Fruit fly (Drosophila melanogaster) whole organism, prepupa: ENCODE results near the gene ara.

Experiments used
- Blimp-1 ChIP-seq: fragments of 200-800 bp; sonication (Bioruptor generic); optimal IDR thresholded peaks from 3 replicates; lab custom pipeline; 2017; ENCODE audit warnings: missing biosample characterization, missing genetic modification characterization, mild to moderate bottlenecking, moderate library complexity, missing genetic modification reagents
- CG10631 ChIP-seq: fragments of 200-800 bp; sonication (Bioruptor generic); optimal IDR thresholded peaks from 2 replicates; lab custom pipeline; 2016; ENCODE audit warnings: missing biosample characterization, missing genetic modification characterization
- CG11294 ChIP-seq: fragments of 200-800 bp; sonication (Bioruptor generic); IDR thresholded peaks from 2 replicates; pipeline ENCODE4 v1.3.6; 2022; ENCODE audit warnings: missing biosample characterization, missing genetic modification characterization
- CG11762 ChIP-seq: fragments of 200-800 bp; sonication (Bioruptor generic); optimal IDR thresholded peaks from 3 replicates; lab custom pipeline; 2016; ENCODE audit warnings: missing biosample characterization, missing genetic modification characterization; ENCODE audit not compliant: insufficient read depth
- CG11902 ChIP-seq: fragments of 200-800 bp; sonication (Bioruptor generic); optimal IDR thresholded peaks from 3 replicates; lab custom pipeline; 2016; ENCODE audit warnings: missing biosample characterization, missing genetic modification characterization
- CG1621 ChIP-seq: fragments of 200-800 bp; sonication (Bioruptor generic); optimal IDR thresholded peaks from 3 replicates; lab custom pipeline; 2018; ENCODE audit warnings: missing biosample characterization, mild to moderate bottlenecking, missing genetic modification characterization
- CG16779 ChIP-seq: fragments of 200-800 bp; sonication (Bioruptor generic); optimal IDR thresholded peaks from 3 replicates; lab custom pipeline; 2017; ENCODE audit warnings: missing biosample characterization, mild to moderate bottlenecking, missing genetic modification characterization
- CG3032 ChIP-seq: fragments of 200-800 bp; optimal IDR thresholded peaks from 2 replicates; lab custom pipeline; 2019; ENCODE audit warnings: missing biosample characterization, mild to moderate bottlenecking, missing genetic modification characterization, moderate library complexity
- CG31627 ChIP-seq: fragments of 200-800 bp; sonication (Bioruptor generic); optimal IDR thresholded peaks from 3 replicates; lab custom pipeline; 2016; ENCODE audit warnings: missing biosample characterization, missing genetic modification characterization
- CG32006 ChIP-seq: fragments of 200-800 bp; sonication (Bioruptor generic); optimal IDR thresholded peaks from 3 replicates; lab custom pipeline; 2017; ENCODE audit warnings: missing biosample characterization, mild to moderate bottlenecking, missing genetic modification characterization
- CG34406 ChIP-seq: fragments of 200-800 bp; sonication (Bioruptor generic); optimal IDR thresholded peaks from 3 replicates; lab custom pipeline; 2016; ENCODE audit warnings: missing biosample characterization, missing genetic modification characterization
- CG3919 ChIP-seq: fragments of 200-800 bp; sonication (Bioruptor generic); optimal IDR thresholded peaks from 3 replicates; lab custom pipeline; 2016; ENCODE audit warnings: missing biosample characterization, missing genetic modification characterization
- CG6163 ChIP-seq: fragments of 200-800 bp; sonication (Bioruptor generic); IDR thresholded peaks from 3 replicates; pipeline ENCODE4 v1.3.6; 2022; ENCODE audit warnings: missing biosample characterization, missing genetic modification characterization
- CG6276 ChIP-seq: fragments of 200-800 bp; sonication (Bioruptor generic); optimal IDR thresholded peaks from 2 replicates; lab custom pipeline; 2017; ENCODE audit warnings: missing biosample characterization, mild to moderate bottlenecking, missing genetic modification characterization
- CG6792 ChIP-seq: fragments of 200-800 bp; sonication (Bioruptor generic); optimal IDR thresholded peaks from 3 replicates; lab custom pipeline; 2016; ENCODE audit warnings: missing biosample characterization, missing genetic modification characterization
- CG6808 ChIP-seq: fragments of 200-800 bp; sonication (Bioruptor generic); optimal IDR thresholded peaks from 3 replicates; lab custom pipeline; 2017; ENCODE audit warnings: missing biosample characterization, missing genetic modification characterization, mild to moderate bottlenecking, moderate library complexity, missing genetic modification reagents
- CG6854 ChIP-seq: fragments of 200-800 bp; sonication (Bioruptor generic); optimal IDR thresholded peaks from 2 replicates; lab custom pipeline; 2017; ENCODE audit warnings: missing biosample characterization, mild to moderate bottlenecking, missing genetic modification characterization
- CG7368 ChIP-seq: fragments of 200-800 bp; sonication (Bioruptor generic); optimal IDR thresholded peaks from 3 replicates; lab custom pipeline; 2016; ENCODE audit warnings: missing biosample characterization, missing genetic modification characterization
- CG8119 ChIP-seq: fragments of 200-800 bp; sonication (Bioruptor generic); IDR thresholded peaks from 3 replicates; pipeline ENCODE4 v1.3.6; 2022; ENCODE audit warnings: missing biosample characterization, missing genetic modification characterization
- CG8319 ChIP-seq: fragments of 200-800 bp; sonication (Bioruptor generic); optimal IDR thresholded peaks from 3 replicates; lab custom pipeline; 2016; ENCODE audit warnings: missing biosample characterization, missing genetic modification characterization
- CG8632 ChIP-seq: fragments of 200-800 bp; sonication (Bioruptor generic); optimal IDR thresholded peaks from 3 replicates; lab custom pipeline; 2016; ENCODE audit warnings: missing biosample characterization, missing genetic modification characterization
- CG9139 ChIP-seq: fragments of 200-800 bp; sonication (Bioruptor generic); optimal IDR thresholded peaks from 3 replicates; lab custom pipeline; 2017; ENCODE audit warnings: missing biosample characterization, mild to moderate bottlenecking, missing genetic modification characterization
- Eip75B ChIP-seq: fragments of 200-800 bp; sonication (Bioruptor generic); optimal IDR thresholded peaks from 3 replicates; lab custom pipeline; 2016; ENCODE audit warnings: missing biosample characterization, missing genetic modification characterization
- Eip78C ChIP-seq: fragments of 200-800 bp; sonication (Bioruptor generic); peaks from one replicate; lab custom pipeline; 2016; ENCODE audit warnings: missing biosample characterization, missing genetic modification characterization
- Eip93F ChIP-seq: fragments of 200-800 bp; sonication (Bioruptor generic); optimal IDR thresholded peaks from 2 replicates; lab custom pipeline; 2016; ENCODE audit warnings: missing biosample characterization, mild to moderate bottlenecking, missing genetic modification characterization
- Ets21C ChIP-seq: fragments of 200-800 bp; sonication (Bioruptor generic); optimal IDR thresholded peaks from 3 replicates; lab custom pipeline; 2016; ENCODE audit warnings: missing biosample characterization, missing genetic modification characterization
- Ets96B ChIP-seq: fragments of 200-800 bp; optimal IDR thresholded peaks from 2 replicates; lab custom pipeline; 2019; ENCODE audit warnings: missing biosample characterization, mild to moderate bottlenecking, missing genetic modification characterization, moderate library complexity
- Hr38 ChIP-seq: sonication (Bioruptor generic); optimal IDR thresholded peaks from 2 replicates; lab custom pipeline; 2016; ENCODE audit warnings: missing biosample characterization, missing genetic modification characterization
- Hr39 ChIP-seq: fragments of 200-800 bp; sonication (Bioruptor generic); optimal IDR thresholded peaks from 2 replicates; lab custom pipeline; 2016; ENCODE audit warnings: missing biosample characterization, missing genetic modification characterization
- Lpt ChIP-seq: fragments of 200-800 bp; sonication (Bioruptor generic); optimal IDR thresholded peaks from 3 replicates; lab custom pipeline; 2016; ENCODE audit warnings: missing biosample characterization, missing genetic modification characterization
- Met ChIP-seq: fragments of 200-800 bp; sonication (Bioruptor generic); optimal IDR thresholded peaks from 3 replicates; lab custom pipeline; 2016; ENCODE audit warnings: missing biosample characterization, missing genetic modification characterization
- OdsH ChIP-seq: fragments of 200-800 bp; sonication (Bioruptor generic); optimal IDR thresholded peaks from 3 replicates; lab custom pipeline; 2016; ENCODE audit warnings: missing biosample characterization, missing genetic modification characterization
- Smox ChIP-seq: fragments of 200-800 bp; sonication (Bioruptor generic); optimal IDR thresholded peaks from 3 replicates; lab custom pipeline; 2016; ENCODE audit warnings: missing biosample characterization, missing genetic modification characterization
- Sox102F ChIP-seq: fragments of 200-800 bp; sonication (Bioruptor generic); optimal IDR thresholded peaks from 2 replicates; lab custom pipeline; 2016; ENCODE audit warnings: missing biosample characterization, mild to moderate bottlenecking, missing genetic modification characterization
- Sox14 ChIP-seq: fragments of 200-800 bp; sonication (Bioruptor generic); optimal IDR thresholded peaks from 3 replicates; lab custom pipeline; 2016; ENCODE audit warnings: missing biosample characterization, missing genetic modification characterization
- Sox15 ChIP-seq: fragments of 200-800 bp; sonication (Bioruptor generic); optimal IDR thresholded peaks from 3 replicates; lab custom pipeline; 2016; ENCODE audit warnings: missing biosample characterization, missing genetic modification characterization
- achi ChIP-seq: fragments of 200-800 bp; sonication (Bioruptor generic); optimal IDR thresholded peaks from 3 replicates; lab custom pipeline; 2016; ENCODE audit warnings: missing biosample characterization, missing genetic modification characterization
- acj6 ChIP-seq: fragments of 200-800 bp; sonication (Bioruptor generic); optimal IDR thresholded peaks from 3 replicates; lab custom pipeline; 2016; ENCODE audit warnings: missing biosample characterization, missing genetic modification characterization
- cyc ChIP-seq: fragments of 200-800 bp; sonication (Bioruptor generic); optimal IDR thresholded peaks from 3 replicates; lab custom pipeline; 2016; ENCODE audit warnings: missing biosample characterization, missing genetic modification characterization
- dac ChIP-seq: fragments of 200-800 bp; sonication (Bioruptor generic); optimal IDR thresholded peaks from 2 replicates; lab custom pipeline; 2017; ENCODE audit warnings: missing biosample characterization, mild to moderate bottlenecking, missing genetic modification characterization
- dsx ChIP-seq: fragments of 200-800 bp; optimal IDR thresholded peaks from 3 replicates; lab custom pipeline; 2019; ENCODE audit warnings: missing biosample characterization, mild to moderate bottlenecking, missing genetic modification characterization, moderate library complexity; ENCODE audit not compliant: poor library complexity, severe bottlenecking
- eg ChIP-seq: fragments of 200-800 bp; sonication (Bioruptor generic); IDR thresholded peaks from 3 replicates; pipeline ENCODE4 v1.3.6; 2022; ENCODE audit warnings: missing biosample characterization, missing genetic modification characterization
- fd59A ChIP-seq: fragments of 200-800 bp; sonication (Bioruptor generic); optimal IDR thresholded peaks from 2 replicates; lab custom pipeline; 2017; ENCODE audit warnings: missing biosample characterization, mild to moderate bottlenecking, missing genetic modification characterization, missing genetic modification reagents
- fkh ChIP-seq: fragments of 200-800 bp; sonication (Bioruptor generic); optimal IDR thresholded peaks from 3 replicates; lab custom pipeline; 2017; ENCODE audit warnings: missing biosample characterization, mild to moderate bottlenecking, missing genetic modification characterization, moderate library complexity
- lz ChIP-seq: fragments of 200-800 bp; sonication (Bioruptor generic); optimal IDR thresholded peaks from 3 replicates; lab custom pipeline; 2016; ENCODE audit warnings: missing biosample characterization, missing genetic modification characterization
- net ChIP-seq: fragments of 200-800 bp; sonication (Bioruptor generic); optimal IDR thresholded peaks from 3 replicates; lab custom pipeline; 2016; ENCODE audit warnings: missing biosample characterization, missing genetic modification characterization
- pdm3 ChIP-seq: fragments of 200-800 bp; sonication (Bioruptor generic); optimal IDR thresholded peaks from 3 replicates; lab custom pipeline; 2016; ENCODE audit warnings: missing biosample characterization, missing genetic modification characterization
- salr ChIP-seq, 2 experiments: fragments of 200-800 bp; sonication (Bioruptor generic); optimal IDR thresholded peaks; 3 replicates each; lab custom pipeline; 2016 to 2018; ENCODE audit warnings: missing biosample characterization in 2 of 2, missing genetic modification characterization in 2 of 2, mild to moderate bottlenecking in 1 of 2
- ss ChIP-seq, 2 experiments: fragments of 200-800 bp; sonication (Bioruptor generic); optimal IDR thresholded peaks; 2 replicates in 1 of 2; 3 replicates in 1 of 2; lab custom pipeline; 2017 to 2018; ENCODE audit warnings: mild to moderate bottlenecking in 2 of 2, missing biosample characterization in 2 of 2, missing genetic modification characterization in 2 of 2, moderate library complexity in 1 of 2
- svp ChIP-seq: fragments of 200-800 bp; sonication (Bioruptor generic); peaks from one replicate; lab custom pipeline; 2016; ENCODE audit warnings: missing biosample characterization, missing genetic modification characterization
- topi ChIP-seq: fragments of 200-800 bp; sonication (Bioruptor generic); optimal IDR thresholded peaks from 3 replicates; lab custom pipeline; 2016; ENCODE audit warnings: missing biosample characterization, missing genetic modification characterization
- vri ChIP-seq: fragments of 200-800 bp; sonication (Bioruptor generic); optimal IDR thresholded peaks from 3 replicates; lab custom pipeline; 2016; ENCODE audit warnings: missing biosample characterization, mild to moderate bottlenecking, missing genetic modification characterization

Gene ara

DNA sequence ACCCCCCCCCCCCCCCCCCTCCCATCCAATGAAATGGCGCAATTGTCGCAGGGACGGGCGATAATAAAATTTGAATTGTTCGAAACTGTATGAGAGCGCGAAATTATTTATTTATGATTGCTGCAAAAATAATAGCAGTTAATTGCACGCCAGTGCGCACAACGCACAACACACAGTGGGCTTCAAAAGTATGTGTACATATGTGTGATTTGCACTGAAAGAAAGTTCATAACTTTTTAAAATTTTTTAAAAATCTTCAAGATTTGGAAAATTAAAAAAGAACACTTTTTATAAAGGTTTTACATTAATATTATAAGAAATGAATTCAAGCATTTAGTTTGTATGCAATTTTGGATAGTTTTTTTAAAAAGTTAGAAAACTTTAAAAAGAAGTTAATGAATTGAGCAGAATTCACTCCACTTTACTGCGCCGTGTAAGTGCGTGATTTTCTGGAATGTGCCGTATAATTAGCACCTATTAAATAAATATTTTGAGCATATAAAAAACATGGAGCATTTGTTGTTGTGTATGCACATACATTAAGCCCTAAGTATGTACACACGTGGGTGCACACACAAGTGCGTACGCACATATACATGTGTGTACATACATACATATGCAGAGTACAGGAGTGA, 9.6 kb downstream of the ara start:
- TF ChIP-seq lz (GFP tag; lab: Kevin White, UChicago) (no peak), Lpt (GFP tag; lab: Kevin White, UChicago) (no peak), CG6808 (GFP tag; lab: Kevin White, UChicago) (peak; percentile 9), Eip75B (GFP tag; lab: Kevin White, UChicago) (no peak), salr (GFP tag; optimal IDR thresholded peaks at IDR 0.05; lab: Kevin White, UChicago) (peak in 1 of 2 experiments; percentile 10), Smox (GFP tag; lab: Kevin White, UChicago) (peak; percentile 35), CG11902 (GFP tag; lab: Kevin White, UChicago) (no peak), Eip93F (GFP tag; lab: Kevin White, UChicago) (no peak), CG8319 (GFP tag; lab: Kevin White, UChicago) (no peak), Met (peak; percentile 35), eg (GFP tag; lab: Robert Waterston, UW) (no peak), pdm3 (GFP tag; lab: Kevin White, UChicago) (peak; percentile 28), CG6276 (GFP tag; lab: Kevin White, UChicago) (no peak), svp (GFP tag; lab: Kevin White, UChicago) (peak; percentile 75), CG1621 (tag; lab: Kevin White, UChicago) (no peak), dsx (GFP tag; lab: Kevin White, UChicago) (no peak), acj6 (peak; percentile 51), Hr39 (GFP tag; lab: Kevin White, UChicago) (peak; percentile 30), Blimp-1 (GFP tag; lab: Kevin White, UChicago) (no peak), ss (GFP tag; optimal IDR thresholded peaks at IDR 0.05; lab: Kevin White, UChicago) (no peak), CG8119 (no peak), CG34406 (GFP tag; lab: Kevin White, UChicago) (no peak), OdsH (peak; percentile 40), CG8632 (no peak), CG9139 (GFP tag; lab: Kevin White, UChicago) (no peak), CG6792 (GFP tag; lab: Kevin White, UChicago) (no peak), CG31627 (GFP tag; lab: Kevin White, UChicago) (peak; percentile 16), CG10631 (GFP tag; lab: Kevin White, UChicago) (no peak), CG11762 (GFP tag; lab: Kevin White, UChicago) (no peak), Sox15 (GFP tag; lab: Kevin White, UChicago) (no peak), CG3919 (peak; percentile 32), CG32006 (GFP tag; lab: Kevin White, UChicago) (peak; percentile 45), CG16779 (tag; lab: Kevin White, UChicago) (no peak), Eip78C (GFP tag; lab: Kevin White, UChicago) (peak; percentile 90), CG6854 (GFP tag; lab: Kevin White, UChicago) (no peak), Hr38 (GFP tag; lab: Kevin White, UChicago) (no peak), Ets96B (tag; lab: Kevin White, UChicago) (peak; percentile 42), Sox102F (GFP tag; lab: Kevin White, UChicago) (no peak), CG6163 (GFP tag; lab: Robert Waterston, UW) (no peak), CG7368 (GFP tag; lab: Kevin White, UChicago) (no peak), CG11294 (no peak), vri (GFP tag; lab: Kevin White, UChicago) (no peak), net (GFP tag; lab: Kevin White, UChicago) (no peak), CG3032 (tag; lab: Kevin White, UChicago) (peak; percentile 30), achi (no peak), Ets21C (no peak), topi (GFP tag; lab: Kevin White, UChicago) (peak; percentile 31), fd59A (peak; percentile 26), fkh (GFP tag; lab: Kevin White, UChicago) (peak; percentile 36), Sox14 (GFP tag; lab: Kevin White, UChicago) (no peak), dac (GFP tag; lab: Kevin White, UChicago) (no peak), cyc (peak; percentile 30)
